Fruit fly (Drosophila melanogaster) whole organism, embryonic: ENCODE results near the gene DppIII.

Source experiments
- Aef1 ChIP-seq: fragments of 200-800 bp; sonication (Bioruptor generic); IDR thresholded peaks from 3 replicates; pipeline ENCODE4 v1.3.6; 2022; ENCODE audit warnings: missing biosample characterization, missing genetic modification characterization
- Atf-2 ChIP-seq: fragments of 200-800 bp; sonication (Bioruptor generic); optimal IDR thresholded peaks from 2 replicates; lab custom pipeline; 2016; ENCODE audit warnings: missing biosample characterization, missing genetic modification characterization
- CG11560 ChIP-seq: fragments of 200-800 bp; sonication (Bioruptor generic); IDR thresholded peaks from 3 replicates; pipeline ENCODE4 v1.3.6; 2022; ENCODE audit warnings: missing biosample characterization, missing genetic modification characterization
- CG14050 ChIP-seq: fragments of 200-800 bp; sonication (Bioruptor generic); IDR thresholded peaks from 3 replicates; pipeline ENCODE4 v1.3.6; 2022; ENCODE audit warnings: missing biosample characterization, missing genetic modification characterization
- CG15479 ChIP-seq: fragments of 200-800 bp; sonication (Bioruptor generic); optimal IDR thresholded peaks from 3 replicates; lab custom pipeline; 2019; ENCODE audit warnings: missing biosample characterization, mild to moderate bottlenecking, missing genetic modification characterization, moderate library complexity
- CG1603 ChIP-seq: fragments of 200-800 bp; sonication (Bioruptor generic); optimal IDR thresholded peaks from 2 replicates; lab custom pipeline; 2019; ENCODE audit warnings: missing biosample characterization, mild to moderate bottlenecking, missing genetic modification characterization, moderate library complexity
- CG17359 ChIP-seq: fragments of 200-800 bp; sonication (Bioruptor generic); optimal IDR thresholded peaks from 3 replicates; lab custom pipeline; 2018; ENCODE audit warnings: missing biosample characterization, mild to moderate bottlenecking, missing genetic modification characterization, moderate library complexity
- CG18262 ChIP-seq: fragments of 200-800 bp; optimal IDR thresholded peaks from 3 replicates; lab custom pipeline; 2019; ENCODE audit warnings: missing biosample characterization, mild to moderate bottlenecking, missing genetic modification characterization, moderate library complexity
- CG2199 ChIP-seq: fragments of 200-800 bp; sonication (Bioruptor generic); IDR thresholded peaks from 3 replicates; pipeline ENCODE4 v1.3.6; 2022; ENCODE audit warnings: missing biosample characterization, missing genetic modification characterization
- CG32532 ChIP-seq: fragments of 200-800 bp; sonication (Bioruptor generic); IDR thresholded peaks from 2 replicates; pipeline ENCODE4 v1.3.6; 2022; ENCODE audit warnings: missing biosample characterization, missing genetic modification characterization
- CG3407 ChIP-seq: fragments of 200-800 bp; sonication (Bioruptor generic); optimal IDR thresholded peaks from 2 replicates; lab custom pipeline; 2018; ENCODE audit warnings: missing biosample characterization, mild to moderate bottlenecking, missing genetic modification characterization
- CG3838 ChIP-seq: fragments of 200-800 bp; sonication (Bioruptor generic); optimal IDR thresholded peaks from 3 replicates; lab custom pipeline; 2016; ENCODE audit warnings: missing biosample characterization, missing genetic modification characterization
- CG5180 ChIP-seq: fragments of 200-800 bp; sonication (Bioruptor generic); optimal IDR thresholded peaks from 3 replicates; lab custom pipeline; 2017; ENCODE audit warnings: missing biosample characterization, missing genetic modification characterization, mild to moderate bottlenecking, moderate library complexity, missing genetic modification reagents
- CG6689 ChIP-seq: fragments of 200-800 bp; sonication (Bioruptor generic); IDR thresholded peaks from 2 replicates; pipeline ENCODE4 v1.3.6; 2022; ENCODE audit warnings: missing biosample characterization, missing genetic modification characterization
- CG6765 ChIP-seq: fragments of 200-800 bp; sonication (Bioruptor generic); optimal IDR thresholded peaks from 3 replicates; lab custom pipeline; 2017; ENCODE audit warnings: missing biosample characterization, mild to moderate bottlenecking, missing genetic modification characterization
- CG7372 ChIP-seq: fragments of 200-800 bp; sonication (Bioruptor generic); IDR thresholded peaks from 2 replicates; pipeline ENCODE4 v1.3.6; 2022; ENCODE audit warnings: missing biosample characterization, missing genetic modification characterization
- CG8944 ChIP-seq: fragments of 200-800 bp; sonication (Bioruptor generic); optimal IDR thresholded peaks from 3 replicates; lab custom pipeline; 2016; ENCODE audit warnings: missing biosample characterization, missing genetic modification characterization
- CG9437 ChIP-seq: fragments of 200-800 bp; sonication (Bioruptor generic); optimal IDR thresholded peaks from 2 replicates; lab custom pipeline; 2018; ENCODE audit warnings: missing biosample characterization, mild to moderate bottlenecking, missing genetic modification characterization
- CG9797 ChIP-seq: fragments of 200-800 bp; sonication (Bioruptor generic); optimal IDR thresholded peaks from 3 replicates; lab custom pipeline; 2018; ENCODE audit warnings: missing biosample characterization, mild to moderate bottlenecking, missing genetic modification characterization
- Dbx ChIP-seq: fragments of 200-800 bp; sonication (Bioruptor generic); IDR thresholded peaks from 3 replicates; pipeline ENCODE4 v1.3.6; 2022; ENCODE audit warnings: missing biosample characterization, missing genetic modification characterization
- Drgx ChIP-seq: fragments of 200-800 bp; sonication (Bioruptor generic); IDR thresholded peaks from 2 replicates; pipeline ENCODE4 v1.3.6; 2022; ENCODE audit warnings: missing biosample characterization, missing genetic modification characterization
- Ets97D ChIP-seq: fragments of 200-800 bp; sonication (Bioruptor generic); optimal IDR thresholded peaks from 3 replicates; lab custom pipeline; 2016; ENCODE audit warnings: missing biosample characterization, missing genetic modification characterization
- GATAe ChIP-seq: fragments of 200-800 bp; sonication (Bioruptor generic); conservative IDR thresholded peaks from 2 replicates; pipeline ENCODE4 v1.3.6; 2022; ENCODE audit warnings: missing biosample characterization, missing genetic modification characterization
- Hand ChIP-seq: fragments of 200-800 bp; sonication (Bioruptor generic); optimal IDR thresholded peaks from 2 replicates; lab custom pipeline; 2017; ENCODE audit warnings: mild to moderate bottlenecking, missing biosample characterization, missing genetic modification reagents, missing genetic modification characterization
- Hr78 ChIP-seq, 2 experiments: fragments of 200-800 bp in 1 of 2; fragments of >200 bp in 1 of 2; sonication (Bioruptor generic) in 1 of 2; optimal IDR thresholded peaks; 2 replicates each; lab custom pipeline; 2017 to 2019; ENCODE audit warnings: missing biosample characterization in 2 of 2, missing genetic modification characterization in 2 of 2, mild to moderate bottlenecking in 1 of 2, moderate library complexity in 1 of 2
- Hsf ChIP-seq: fragments of 200-800 bp; sonication (Bioruptor generic); optimal IDR thresholded peaks from 3 replicates; lab custom pipeline; 2016; ENCODE audit warnings: missing biosample characterization, missing genetic modification characterization
- MTF-1 ChIP-seq: fragments of 200-800 bp; sonication (Bioruptor generic); optimal IDR thresholded peaks from 2 replicates; lab custom pipeline; 2018; ENCODE audit warnings: missing biosample characterization, mild to moderate bottlenecking, missing genetic modification characterization, borderline replicate concordance
- Max ChIP-seq: fragments of 200-800 bp; sonication (Bioruptor generic); optimal IDR thresholded peaks from 2 replicates; lab custom pipeline; 2016; ENCODE audit warnings: missing biosample characterization, mild to moderate bottlenecking, missing genetic modification characterization
- Med ChIP-seq: fragments of 200-800 bp; sonication (Bioruptor generic); peaks from one replicate; lab custom pipeline; 2016; ENCODE audit warnings: missing biosample characterization, missing genetic modification characterization, mild to moderate bottlenecking, inconsistent platforms, moderate library complexity
- Tbp ChIP-seq: fragments of >200 bp; optimal IDR thresholded peaks from 2 replicates; lab custom pipeline; 2018; ENCODE audit warnings: missing biosample characterization, missing genetic modification characterization
- bbx ChIP-seq: fragments of 200-800 bp; sonication (Bioruptor generic); IDR thresholded peaks from 2 replicates; pipeline ENCODE4 v1.3.6; 2022; ENCODE audit warnings: missing biosample characterization, missing genetic modification characterization; ENCODE audit not compliant: partially characterized antibody
- cas ChIP-seq: fragments of 200-800 bp; sonication (Bioruptor generic); IDR thresholded peaks from 2 replicates; pipeline ENCODE4 v1.3.6; 2022; ENCODE audit warnings: missing biosample characterization, missing genetic modification characterization
- chif ChIP-seq, 2 experiments: fragments of 200-800 bp; sonication (Bioruptor generic); optimal IDR thresholded peaks; 3 replicates each; lab custom pipeline; 2016; ENCODE audit warnings: missing biosample characterization in 2 of 2, missing genetic modification characterization in 2 of 2
- chm ChIP-seq: fragments of 200-800 bp; sonication (Bioruptor generic); IDR thresholded peaks from 2 replicates; pipeline ENCODE4 v1.3.6; 2022; ENCODE audit warnings: missing biosample characterization, missing genetic modification characterization
- crol ChIP-seq: fragments of 200-800 bp; sonication (Bioruptor generic); IDR thresholded peaks from 2 replicates; pipeline ENCODE4 v1.3.6; 2022; ENCODE audit warnings: missing biosample characterization, missing genetic modification characterization
- fd102C ChIP-seq: fragments of 200-800 bp; sonication (Bioruptor generic); optimal IDR thresholded peaks from 2 replicates; lab custom pipeline; 2018; ENCODE audit warnings: missing biosample characterization, mild to moderate bottlenecking, missing genetic modification characterization, moderate library complexity
- fd64A ChIP-seq: fragments of 200-800 bp; sonication (Bioruptor generic); optimal IDR thresholded peaks from 3 replicates; lab custom pipeline; 2018; ENCODE audit warnings: missing biosample characterization, mild to moderate bottlenecking, missing genetic modification characterization
- grn ChIP-seq: fragments of 200-800 bp; sonication (Bioruptor generic); optimal IDR thresholded peaks from 3 replicates; lab custom pipeline; 2017; ENCODE audit warnings: missing biosample characterization, missing genetic modification characterization
- hkb ChIP-seq, 2 experiments: fragments of 200-800 bp in 1 of 2; fragments of >200 bp in 1 of 2; sonication (Bioruptor generic) in 1 of 2; IDR thresholded peaks in 1 of 2; optimal IDR thresholded peaks in 1 of 2; 2 replicates each; pipeline versions ENCODE4 v1.3.6 to Lab custom; 2017 to 2022; ENCODE audit warnings: missing biosample characterization in 1 of 2, missing genetic modification characterization in 1 of 2
- mirr ChIP-seq: fragments of 200-800 bp; sonication (Bioruptor generic); optimal IDR thresholded peaks from 3 replicates; lab custom pipeline; 2018; ENCODE audit warnings: missing biosample characterization, mild to moderate bottlenecking, missing genetic modification characterization
- nmo ChIP-seq: fragments of 200-800 bp; sonication (Bioruptor generic); optimal IDR thresholded peaks from 2 replicates; lab custom pipeline; 2018; ENCODE audit warnings: missing biosample characterization, mild to moderate bottlenecking, missing genetic modification characterization, moderate library complexity
- pzg ChIP-seq: fragments of 200-800 bp; sonication (Bioruptor generic); optimal IDR thresholded peaks from 3 replicates; lab custom pipeline; 2018; ENCODE audit warnings: missing biosample characterization, mild to moderate bottlenecking, missing genetic modification characterization, moderate library complexity
- ro ChIP-seq: fragments of 200-800 bp; sonication (Bioruptor generic); IDR thresholded peaks from 2 replicates; pipeline ENCODE4 v1.3.6; 2022; ENCODE audit warnings: missing biosample characterization, missing genetic modification characterization
- sd ChIP-seq: fragments of 200-800 bp; sonication (Bioruptor generic); optimal IDR thresholded peaks from 3 replicates; lab custom pipeline; 2018; ENCODE audit warnings: missing biosample characterization, mild to moderate bottlenecking, missing genetic modification characterization, moderate library complexity
- sens ChIP-seq: fragments of 200-800 bp; sonication (Bioruptor generic); peaks from one replicate; lab custom pipeline; 2016; ENCODE audit warnings: missing biosample characterization, missing genetic modification characterization
- sna ChIP-seq: fragments of 200-800 bp; sonication (Bioruptor generic); IDR thresholded peaks from 2 replicates; pipeline ENCODE4 v1.3.6; 2022; ENCODE audit warnings: missing biosample characterization, missing genetic modification characterization; ENCODE audit not compliant: partially characterized antibody
- sug ChIP-seq: fragments of 200-800 bp; optimal IDR thresholded peaks from 2 replicates; lab custom pipeline; 2019; ENCODE audit warnings: missing biosample characterization, mild to moderate bottlenecking, missing genetic modification characterization, moderate library complexity

DppIII gene

dm6 chr3R:8316344-8317105 is 27.7 kb upstream of the DppIII start, which contains the start of gene Coq2 (continued):
- TF ChIP-seq CG1603 (tag; lab: Kevin White, UChicago) (peak; percentile 72), nmo (GFP tag; lab: Kevin White, UChicago) (peak; percentile 12), fd102C (no peak), CG9797 (peak; percentile 16), Ets97D (GFP tag; lab: Kevin White, UChicago) (peak; percentile 42), CG17359 (tag; lab: Kevin White, UChicago) (no peak), Dbx (GFP tag; lab: Robert Waterston, UW) (0 out of 3 replicates have a peak, but pooled peaks have one; percentile 13), MTF-1 (GFP tag; lab: Kevin White, UChicago) (peak; percentile 100)

dm6 chr3R:8317215-8317614 is 27.0 kb upstream of the DppIII start, which contains the start of gene Ctr1B:
Gene Ctr1B (plus strand): TSS chr3R:8317612.
- TF ChIP-seq CG3838 (GFP tag; lab: Kevin White, UChicago) (no peak), mirr (GFP tag; lab: Kevin White, UChicago) (peak; percentile 13), Drgx (GFP tag; lab: Robert Waterston, UW) (no peak), grn (peak; percentile 92), sug (tag; lab: Kevin White, UChicago) (peak; percentile 81), Aef1 (no peak), CG7372 (GFP tag; lab: Robert Waterston, UW) (no peak), CG15479 (GFP tag; lab: Kevin White, UChicago) (peak; percentile 46), Hr78 (GFP tag; optimal IDR thresholded peaks at IDR 0.05; lab: Kevin White, UChicago) (peak in 1 of 2 experiments; percentile 72), Tbp (GFP tag; lab: Kevin White, UChicago) (no peak), chm (no peak; the same call in 1 of the 2 replicates), CG14050 (GFP tag; lab: Robert Waterston, UW) (no peak), CG6689 (GFP tag; lab: Robert Waterston, UW) (no peak), GATAe (GFP tag; lab: Robert Waterston, UW) (peak; percentile 61), sna (0 out of 2 replicates have a peak, but pooled peaks have one; percentile 15), crol (no peak), CG3407 (GFP tag; lab: Kevin White, UChicago) (no peak), Atf-2 (GFP tag; lab: Kevin White, UChicago) (no peak), Hsf (GFP tag; lab: Kevin White, UChicago) (no peak), CG18262 (tag; lab: Kevin White, UChicago) (no peak), cas (no peak), hkb (optimal IDR thresholded peaks at IDR 0.05; lab: Kevin White, UChicago) (no peak), hkb (GFP tag; IDR thresholded peaks at IDR 0.05; lab: Robert Waterston, UW) (no peak), CG9437 (GFP tag; lab: Kevin White, UChicago) (no peak), CG11560 (tag; lab: Robert Waterston, UW) (no peak), pzg (GFP tag; lab: Kevin White, UChicago) (no peak), CG2199 (GFP tag; lab: Robert Waterston, UW) (0 out of 3 replicates have a peak, but pooled peaks have one; percentile 28)

DNA sequence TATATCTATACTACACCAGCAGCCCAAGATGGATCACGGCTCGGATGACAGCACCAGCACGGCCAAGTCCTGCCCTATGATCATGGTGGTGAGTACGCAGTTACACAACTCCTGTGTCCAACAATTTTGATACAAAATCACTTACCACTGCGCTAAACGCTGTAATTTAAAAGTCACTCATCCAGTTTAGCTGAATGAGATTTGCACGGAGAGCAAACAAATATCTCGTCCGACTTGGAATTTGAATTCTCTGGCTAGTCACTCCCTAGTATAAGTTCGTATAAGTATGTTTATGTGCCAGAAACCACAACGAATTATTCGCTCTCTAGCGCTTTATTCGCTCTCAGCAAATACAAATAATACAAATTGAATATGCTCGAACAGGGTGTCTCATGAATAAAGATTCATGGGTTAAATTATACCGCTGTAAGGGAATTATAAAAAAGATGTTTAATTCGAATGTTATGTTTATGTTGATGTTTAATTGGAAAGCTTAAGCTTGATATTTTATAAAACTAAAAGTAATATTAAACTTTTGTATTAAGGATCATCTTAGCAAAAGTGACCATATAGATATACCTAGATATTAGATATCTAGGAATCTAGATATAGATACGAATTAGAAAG is 26.4 kb upstream of the DppIII start:
- no peak for TF ChIP-seq CG6765 (GFP tag; lab: Kevin White, UChicago)
- no peak for TF ChIP-seq fd64A (GFP tag; lab: Kevin White, UChicago)
- peak; percentile 72 for TF ChIP-seq sens (GFP tag; lab: Kevin White, UChicago)
- peak; percentile 48; the same call in 1 of the 2 replicates for TF ChIP-seq CG32532 (GFP tag; lab: Robert Waterston, UW)
- peak; percentile 79 for TF ChIP-seq Med (GFP tag; lab: Kevin White, UChicago)
- TF ChIP-seq chif (GFP tag; optimal IDR thresholded peaks at IDR 0.05; lab: Kevin White, UChicago) = no peak
- peak; percentile 45 for TF ChIP-seq CG5180
- no peak for TF ChIP-seq bbx (GFP tag; lab: Robert Waterston, UW)
- TF ChIP-seq ro (GFP tag; lab: Robert Waterston, UW) = no peak
- peak; percentile 1 for TF ChIP-seq Hand
- no peak for TF ChIP-seq Max (GFP tag; lab: Kevin White, UChicago)
- peak; percentile 41 for TF ChIP-seq sd
- no peak for TF ChIP-seq CG8944 (GFP tag; lab: Kevin White, UChicago)
